Worm (Caenorhabditis elegans) whole organism, mixed stage, embryonic: ENCODE measurements around the gene srw-42.

Experiments used
- M03D4.4 ChIP-seq: sonication (generic microtip); optimal IDR thresholded peaks from 2 replicates; lab custom pipeline; 2017; ENCODE audit warnings: mild to moderate bottlenecking, missing genetic modification characterization, missing compliant biosample characterization
- bed-3 ChIP-seq: fragments of 200-800 bp; sonication (Bioruptor generic); optimal IDR thresholded peaks from 3 replicates; lab custom pipeline; 2018; ENCODE audit warnings: mild to moderate bottlenecking, missing genetic modification characterization, moderate library complexity, missing compliant biosample characterization
- blmp-1 ChIP-seq: fragments of 150-350 bp; optimal IDR thresholded peaks from 2 replicates; lab custom pipeline; 2014; ENCODE audit warnings: missing biosample characterization, missing genetic modification characterization
- ceh-39 ChIP-seq: fragments of 150-350 bp; optimal IDR thresholded peaks from 2 replicates; lab custom pipeline; 2014; ENCODE audit warnings: missing biosample characterization, missing genetic modification characterization
- ceh-43 ChIP-seq: fragments of 200-800 bp; sonication (Bioruptor generic); optimal IDR thresholded peaks from 2 replicates; lab custom pipeline; 2018; ENCODE audit warnings: mild to moderate bottlenecking, missing genetic modification characterization, moderate library complexity, missing compliant biosample characterization
- ceh-83 ChIP-seq: fragments of 200-800 bp; sonication (Bioruptor generic); optimal IDR thresholded peaks from 2 replicates; lab custom pipeline; 2018; ENCODE audit warnings: mild to moderate bottlenecking, missing genetic modification characterization, missing compliant biosample characterization
- ces-1 ChIP-seq: fragments of 150-350 bp; optimal IDR thresholded peaks from 2 replicates; lab custom pipeline; 2014; ENCODE audit warnings: missing biosample characterization, missing genetic modification reagents, missing genetic modification characterization
- cnd-1 ChIP-seq: fragments of 200-800 bp; sonication (Bioruptor generic); optimal IDR thresholded peaks from 2 replicates; lab custom pipeline; 2018; ENCODE audit warnings: mild to moderate bottlenecking, missing genetic modification characterization, missing compliant biosample characterization
- drap-1 ChIP-seq: fragments of 200-800 bp; sonication (Bioruptor generic); optimal IDR thresholded peaks from 3 replicates; lab custom pipeline; 2018; ENCODE audit warnings: mild to moderate bottlenecking, missing genetic modification characterization, missing compliant biosample characterization
- elt-1 ChIP-seq: sonication (generic microtip); optimal IDR thresholded peaks from 2 replicates; lab custom pipeline; 2017; ENCODE audit warnings: missing genetic modification characterization, mild to moderate bottlenecking, missing compliant biosample characterization, antibody characterized with exemption, moderate library complexity, borderline replicate concordance; ENCODE audit not compliant: insufficient read depth
- elt-3 ChIP-seq: fragments of 150-350 bp; optimal IDR thresholded peaks from 2 replicates; lab custom pipeline; 2014; ENCODE audit warnings: missing biosample characterization, missing genetic modification characterization
- flh-1 ChIP-seq: fragments of 200-800 bp; sonication (Bioruptor generic); optimal IDR thresholded peaks from 2 replicates; lab custom pipeline; 2018; ENCODE audit warnings: mild to moderate bottlenecking, missing genetic modification characterization, moderate library complexity, missing compliant biosample characterization
- ham-2 ChIP-seq: fragments of 200-800 bp; sonication (Bioruptor generic); optimal IDR thresholded peaks from 2 replicates; lab custom pipeline; 2018; ENCODE audit warnings: mild to moderate bottlenecking, missing genetic modification characterization, missing compliant biosample characterization
- hlh-1 ChIP-seq: fragments of 150-350 bp; optimal IDR thresholded peaks from 2 replicates; lab custom pipeline; 2014; ENCODE audit warnings: missing biosample characterization, missing genetic modification reagents, missing genetic modification characterization
- lin-13 ChIP-seq: fragments of 150-350 bp; optimal IDR thresholded peaks from 2 replicates; lab custom pipeline; 2014; ENCODE audit warnings: missing biosample characterization, missing genetic modification characterization
- lin-32 ChIP-seq: fragments of 200-800 bp; sonication (Bioruptor generic); optimal IDR thresholded peaks from 2 replicates; lab custom pipeline; 2018; ENCODE audit warnings: mild to moderate bottlenecking, missing genetic modification characterization, missing compliant biosample characterization
- lsy-2 ChIP-seq: fragments of 150-350 bp; optimal IDR thresholded peaks from 2 replicates; lab custom pipeline; 2014; ENCODE audit warnings: missing biosample characterization, missing genetic modification characterization
- mab-5 ChIP-seq: fragments of 150-350 bp; optimal IDR thresholded peaks from 2 replicates; lab custom pipeline; 2014; ENCODE audit warnings: missing biosample characterization, missing genetic modification characterization
- mep-1 ChIP-seq: fragments of 150-350 bp; optimal IDR thresholded peaks from 2 replicates; lab custom pipeline; 2017; ENCODE audit warnings: missing biosample characterization, missing genetic modification reagents, missing genetic modification characterization, inconsistent platforms
- mls-2 ChIP-seq: sonication (generic microtip); optimal IDR thresholded peaks from 2 replicates; lab custom pipeline; 2016; ENCODE audit warnings: mild to moderate bottlenecking, missing genetic modification characterization, moderate library complexity, missing compliant biosample characterization
- nhr-12 ChIP-seq: fragments of 150-350 bp; optimal IDR thresholded peaks from 2 replicates; lab custom pipeline; 2014; ENCODE audit warnings: missing biosample characterization, missing genetic modification characterization
- nhr-2 ChIP-seq: fragments of 150-350 bp; optimal IDR thresholded peaks from 2 replicates; lab custom pipeline; 2014; ENCODE audit warnings: missing biosample characterization, missing genetic modification characterization
- nhr-237 ChIP-seq: fragments of 150-350 bp; optimal IDR thresholded peaks from 2 replicates; lab custom pipeline; 2014; ENCODE audit warnings: missing biosample characterization, missing genetic modification characterization
- nhr-28 ChIP-seq: fragments of 150-350 bp; optimal IDR thresholded peaks from 2 replicates; lab custom pipeline; 2014; ENCODE audit warnings: missing biosample characterization, missing genetic modification characterization
- nhr-76 ChIP-seq: sonication (generic microtip); optimal IDR thresholded peaks from 2 replicates; lab custom pipeline; 2017; ENCODE audit warnings: missing biosample characterization, missing genetic modification characterization
- sem-2 ChIP-seq: fragments of 200-800 bp; sonication (Bioruptor generic); optimal IDR thresholded peaks from 2 replicates; lab custom pipeline; 2018; ENCODE audit warnings: mild to moderate bottlenecking, missing genetic modification characterization, missing compliant biosample characterization
- sptf-1 ChIP-seq: sonication (generic microtip); optimal IDR thresholded peaks from 2 replicates; lab custom pipeline; 2017; ENCODE audit warnings: mild to moderate bottlenecking, missing genetic modification characterization, moderate library complexity, missing compliant biosample characterization
- tbx-8 ChIP-seq: fragments of 200-800 bp; sonication (Bioruptor generic); optimal IDR thresholded peaks from 2 replicates; lab custom pipeline; 2018; ENCODE audit warnings: mild to moderate bottlenecking, missing genetic modification characterization, moderate library complexity, missing compliant biosample characterization
- unc-120 ChIP-seq: sonication (generic microtip); optimal IDR thresholded peaks from 2 replicates; lab custom pipeline; 2017; ENCODE audit warnings: missing genetic modification characterization, missing compliant biosample characterization; ENCODE audit not compliant: poor library complexity, severe bottlenecking
- unc-39 ChIP-seq: fragments of 150-350 bp; optimal IDR thresholded peaks from 2 replicates; lab custom pipeline; 2014; ENCODE audit warnings: missing biosample characterization, missing genetic modification characterization
- unc-62 ChIP-seq: fragments of 150-350 bp; optimal IDR thresholded peaks from 2 replicates; lab custom pipeline; 2014; ENCODE audit warnings: missing biosample characterization, missing genetic modification reagents, missing genetic modification characterization
- zip-8 ChIP-seq: fragments of 150-350 bp; optimal IDR thresholded peaks from 2 replicates; lab custom pipeline; 2014; ENCODE audit warnings: missing biosample characterization, missing genetic modification characterization

Gene srw-42

DNA sequence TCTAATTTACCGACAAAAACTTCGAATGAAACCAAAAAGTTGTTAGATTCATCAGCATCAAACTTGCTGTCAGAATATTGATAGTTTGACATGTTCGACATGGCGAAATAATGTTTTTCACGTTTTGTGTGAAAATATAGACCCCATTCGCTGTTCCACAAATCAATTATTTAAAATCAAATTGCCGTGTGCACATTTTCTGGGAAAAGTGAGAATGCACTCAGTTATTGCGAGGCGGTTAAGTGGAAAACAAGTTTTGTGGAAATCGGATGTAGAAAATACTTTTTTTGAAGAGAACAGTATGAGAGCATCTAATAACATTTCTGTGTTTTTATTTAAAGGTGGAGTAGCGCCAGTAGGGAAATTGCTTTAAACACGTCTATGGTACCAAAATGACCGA, at the start of gene srw-42:
Gene srw-42 (minus strand): TSS at position 101 of the 400 bp plus-strand sequence.
- TF ChIP-seq mep-1 (no peak), zip-8 (tag; lab: Kevin White, UChicago) (no peak), ceh-83 (GFP tag; lab: Kevin White, UChicago) (no peak), mab-5 (tag; lab: Kevin White, UChicago) (no peak), mls-2 (tag; lab: Kevin White, UChicago) (no peak), ces-1 (GFP tag; lab: Kevin White, UChicago) (no peak), tbx-8 (no peak), nhr-76 (no peak), M03D4.4 (tag; lab: Kevin White, UChicago) (no peak)

DNA sequence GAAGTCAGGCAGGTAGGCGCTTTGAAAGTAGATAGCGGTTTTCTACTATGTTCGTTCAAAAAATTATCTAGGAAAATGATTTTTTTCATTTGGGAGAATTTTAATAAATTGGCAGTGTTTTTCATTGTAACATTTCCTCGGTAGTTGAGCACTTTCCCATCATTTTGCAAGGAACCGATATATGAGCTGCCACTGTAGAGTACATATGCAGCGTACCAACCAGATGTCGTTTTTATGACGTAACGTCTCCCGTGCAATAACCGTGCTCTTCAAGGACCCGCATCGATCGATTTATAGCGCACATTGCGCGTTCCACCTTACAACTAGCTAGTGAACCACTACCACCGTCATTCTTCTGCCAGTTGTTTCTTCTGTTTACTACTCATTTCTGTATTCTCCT, 48.5 kb upstream of the srw-42 start, which contains the start of gene T25E12.6:
Gene T25E12.6 (plus strand): TSS at position 301 of the 400 bp plus-strand sequence.
- TF ChIP-seq mep-1 (no peak), blmp-1 (tag; lab: Kevin White, UChicago) (no peak), unc-120 (tag; lab: Kevin White, UChicago) (no peak), sptf-1 (no peak), lsy-2 (tag; lab: Kevin White, UChicago) (no peak), hlh-1 (tag; lab: Kevin White, UChicago) (no peak), nhr-76 (no peak), ceh-39 (tag; lab: Kevin White, UChicago) (peak; percentile 25), nhr-12 (tag; lab: Kevin White, UChicago) (no peak), ceh-43 (no peak), unc-62 (GFP tag; lab: Kevin White, UChicago) (no peak), nhr-28 (tag; lab: Kevin White, UChicago) (no peak), unc-39 (tag; lab: Kevin White, UChicago) (no peak), flh-1 (GFP tag; lab: Kevin White, UChicago) (no peak), M03D4.4 (tag; lab: Kevin White, UChicago) (no peak), cnd-1 (tag; lab: Kevin White, UChicago) (peak; percentile 46), lin-13 (tag; lab: Kevin White, UChicago) (no peak), ham-2 (no peak), zip-8 (tag; lab: Kevin White, UChicago) (peak; percentile 41), mls-2 (tag; lab: Kevin White, UChicago) (no peak), lin-32 (GFP tag; lab: Kevin White, UChicago) (no peak), nhr-2 (tag; lab: Kevin White, UChicago) (no peak), ces-1 (GFP tag; lab: Kevin White, UChicago) (no peak), mab-5 (tag; lab: Kevin White, UChicago) (no peak), ceh-83 (GFP tag; lab: Kevin White, UChicago) (no peak), sem-2 (GFP tag; lab: Kevin White, UChicago) (no peak)
- TF ChIP-seq, all 35 proteins: peak for 3

DNA sequence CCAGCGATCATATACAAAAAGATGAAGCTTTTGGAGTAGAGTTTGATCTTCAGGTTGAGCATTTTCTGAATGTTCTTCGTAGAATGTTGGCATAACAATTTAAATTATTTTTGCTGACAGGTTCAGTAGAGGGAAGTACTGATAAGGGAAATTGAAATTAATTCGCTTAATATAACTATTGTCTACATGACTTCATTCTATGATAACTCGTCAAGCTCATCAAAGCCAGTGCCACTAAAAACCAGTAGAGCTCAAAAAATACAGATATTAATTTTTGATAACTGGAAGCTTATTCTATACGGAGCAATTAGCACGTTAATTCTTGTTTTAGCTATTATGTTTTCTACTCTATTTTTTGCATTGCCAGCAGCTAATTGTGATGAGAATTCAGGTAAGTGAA, 45.5 kb upstream of the srw-42 start, which contains the start of the genes clec-29 and clec-39:
Gene clec-29 (minus strand): TSS at position 101 of the 400 bp plus-strand sequence.
Gene clec-39 (plus strand): TSS at position 169 of the 400 bp plus-strand sequence.
- TF ChIP-seq zip-8 (tag; lab: Kevin White, UChicago) (no peak), cnd-1 (tag; lab: Kevin White, UChicago) (no peak), mep-1 (no peak), nhr-237 (tag; lab: Kevin White, UChicago) (no peak), elt-1 (no peak), hlh-1 (tag; lab: Kevin White, UChicago) (no peak), lin-32 (GFP tag; lab: Kevin White, UChicago) (no peak)
- TF ChIP-seq, all 35 proteins: peak for 0

DNA sequence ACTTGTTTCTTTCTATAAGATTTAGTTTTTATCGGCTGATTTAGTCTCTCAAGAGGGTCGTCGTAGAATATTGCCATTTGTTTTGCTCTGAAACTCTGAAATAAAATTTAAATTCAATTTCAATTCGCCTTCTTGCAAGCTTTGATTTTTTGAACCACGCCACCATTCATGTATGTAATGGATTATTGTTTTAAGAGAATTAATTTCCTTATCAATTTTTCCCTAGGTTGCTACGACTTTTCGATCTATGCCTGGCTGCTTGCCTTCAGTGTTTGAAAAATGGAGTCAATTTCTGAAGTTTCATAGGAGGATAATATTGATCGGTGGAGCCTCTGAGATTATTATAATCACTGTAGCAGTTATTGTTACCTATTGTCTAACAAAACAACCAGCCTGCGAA, 41.9 kb upstream of the srw-42 start, which contains the start of the genes clec-38 and clec-34:
Gene clec-38 (minus strand): TSS at position 101 of the 400 bp plus-strand sequence.
Gene clec-34 (plus strand): TSS at position 248 of the 400 bp plus-strand sequence.
- TF ChIP-seq bed-3: no peak
- no peak for TF ChIP-seq sem-2 (GFP tag; lab: Kevin White, UChicago)
- TF ChIP-seq tbx-8: no peak
- TF ChIP-seq ceh-83 (GFP tag; lab: Kevin White, UChicago): no peak
- no peak for TF ChIP-seq ceh-39 (tag; lab: Kevin White, UChicago)
- no peak for TF ChIP-seq ceh-43

DNA sequence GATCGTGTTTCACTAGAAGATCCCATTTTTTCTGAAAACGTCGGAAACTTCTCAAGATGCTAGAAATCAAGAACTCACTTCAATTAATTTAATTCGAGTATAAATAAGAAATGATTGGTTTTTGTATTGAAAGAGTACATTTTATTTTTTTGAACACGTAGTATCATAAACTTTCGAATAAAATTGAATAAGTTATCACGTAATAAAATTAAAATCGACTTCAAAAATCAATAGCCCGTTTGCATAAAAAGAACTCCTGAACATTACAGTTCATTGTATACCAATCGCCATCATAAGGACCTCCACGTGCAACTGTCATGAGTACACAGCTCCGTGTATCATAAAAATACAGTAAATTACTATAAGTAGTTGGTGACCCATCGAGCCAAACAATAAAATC, 40.0 kb upstream of the srw-42 start, which contains the start of gene T25E12.16:
Gene T25E12.16 (minus strand): TSS at position 101 of the 400 bp plus-strand sequence.
- TF ChIP-seq elt-3: no peak
- TF ChIP-seq ceh-39 (tag; lab: Kevin White, UChicago): no peak
- TF ChIP-seq nhr-2 (tag; lab: Kevin White, UChicago): no peak
- TF ChIP-seq ces-1 (GFP tag; lab: Kevin White, UChicago): no peak
- TF ChIP-seq nhr-237 (tag; lab: Kevin White, UChicago): no peak
- TF ChIP-seq nhr-28 (tag; lab: Kevin White, UChicago): no peak
- TF ChIP-seq M03D4.4 (tag; lab: Kevin White, UChicago): no peak
- TF ChIP-seq bed-3: no peak
- TF ChIP-seq nhr-12 (tag; lab: Kevin White, UChicago): no peak
- no peak for TF ChIP-seq nhr-76
- TF ChIP-seq lin-13 (tag; lab: Kevin White, UChicago): no peak
- TF ChIP-seq drap-1 (GFP tag; lab: Kevin White, UChicago): no peak
- no peak for TF ChIP-seq zip-8 (tag; lab: Kevin White, UChicago)
- no peak for TF ChIP-seq ham-2
- TF ChIP-seq mab-5 (tag; lab: Kevin White, UChicago): no peak
- no peak for TF ChIP-seq tbx-8
